Fruit fly (Drosophila melanogaster): ENCODE measurements around the gene snk.
A peak's percentile ranks its signal among the peaks of the same experiment; 100 is the strongest.

DNA sequence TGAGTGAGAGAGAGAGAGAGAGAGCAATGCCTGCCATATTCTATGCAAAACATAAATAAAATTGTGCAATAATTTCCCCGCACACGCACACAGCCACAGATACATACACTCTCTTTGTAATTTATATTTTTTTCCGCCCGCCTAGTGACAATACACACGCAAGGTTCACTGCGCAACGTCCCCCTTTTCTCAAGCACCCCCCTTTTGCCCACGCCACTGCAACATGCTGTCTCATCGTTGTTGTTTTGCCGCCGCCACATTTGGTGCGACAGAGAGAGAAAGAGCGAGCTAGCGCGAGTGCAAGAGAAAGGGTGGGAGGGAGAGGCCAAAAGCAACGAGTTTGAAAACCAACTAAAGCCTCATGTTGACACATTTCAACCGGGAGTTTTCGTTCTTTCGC is 30.2 kb downstream of the snk start:
- peak; percentile 53 for TF ChIP-seq CG16779 (tag; optimal IDR thresholded peaks at IDR 0.05)
- peak; percentile 64 for TF ChIP-seq CG9139 (GFP tag; optimal IDR thresholded peaks at IDR 0.05)
- peak; percentile 63 for TF ChIP-seq Ets96B (tag; optimal IDR thresholded peaks at IDR 0.05)
- TF ChIP-seq fd59A (GFP tag; optimal IDR thresholded peaks at IDR 0.05): peak; percentile 33
